Worm (Caenorhabditis elegans) whole organism, L3 larva: ENCODE measurements around the gene srbc-48.

Experiments
- elt-2 ChIP-seq: sonication (generic microtip); optimal IDR thresholded peaks from 2 replicates; lab custom pipeline; 2016; ENCODE audit warnings: missing genetic modification reagents, mild to moderate bottlenecking, missing genetic modification characterization, missing compliant biosample characterization
- fkh-10 ChIP-seq: sonication (generic microtip); optimal IDR thresholded peaks from 2 replicates; lab custom pipeline; 2017; ENCODE audit warnings: missing biosample characterization, missing genetic modification reagents, missing genetic modification characterization
- fos-1 ChIP-seq: fragments of 150-350 bp; optimal IDR thresholded peaks from 2 replicates; lab custom pipeline; 2014; ENCODE audit warnings: missing biosample characterization, missing genetic modification characterization
- lin-39 ChIP-seq: fragments of 150-350 bp; optimal IDR thresholded peaks from 2 replicates; lab custom pipeline; 2018; ENCODE audit warnings: missing biosample characterization, missing genetic modification reagents, missing genetic modification characterization
- mdl-1 ChIP-seq: fragments of 150-350 bp; optimal IDR thresholded peaks from 2 replicates; lab custom pipeline; 2014; ENCODE audit warnings: missing biosample characterization, missing genetic modification characterization
- pha-4 ChIP-seq: fragments of 150-350 bp; optimal IDR thresholded peaks from 2 replicates; lab custom pipeline; 2014; ENCODE audit warnings: missing biosample characterization, missing genetic modification reagents, missing genetic modification characterization
- unc-39 ChIP-seq: sonication (generic microtip); optimal IDR thresholded peaks from 4 replicates; lab custom pipeline; 2017; ENCODE audit warnings: missing biosample characterization, missing genetic modification characterization
- zag-1 ChIP-seq: fragments of 150-350 bp; optimal IDR thresholded peaks from 2 replicates; lab custom pipeline; 2014; ENCODE audit warnings: missing biosample characterization, missing genetic modification characterization
- ztf-11 ChIP-seq: fragments of 150-350 bp; optimal IDR thresholded peaks from 2 replicates; lab custom pipeline; 2014; ENCODE audit warnings: missing biosample characterization, missing genetic modification characterization

DNA sequence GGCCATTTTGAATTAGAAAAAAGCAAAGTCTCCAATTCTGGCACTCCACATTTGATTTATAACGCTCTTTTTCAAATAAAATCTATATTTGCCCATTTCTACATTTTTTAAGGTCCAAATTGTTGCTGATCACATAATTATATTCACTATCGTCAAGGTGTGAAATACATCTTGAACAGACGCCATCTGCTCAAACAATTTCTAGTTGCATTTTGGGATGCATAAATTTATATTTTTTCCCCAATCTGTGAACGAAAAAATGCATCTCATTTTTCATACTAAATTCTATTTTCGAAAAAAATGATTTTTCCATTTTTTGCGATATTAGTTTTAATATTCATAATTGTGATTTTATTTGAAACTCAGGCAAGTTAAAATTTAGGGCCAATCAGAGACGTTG, 26.8 kb upstream of the srbc-48 start, which contains the start of gene T26E4.7:
- TF ChIP-seq fkh-10 (no peak), pha-4 (tag; lab: Kevin White, UChicago) (no peak), elt-2 (tag; lab: Kevin White, UChicago) (no peak), ztf-11 (tag; lab: Kevin White, UChicago) (no peak), zag-1 (tag; lab: Kevin White, UChicago) (no peak), unc-39 (tag; lab: Kevin White, UChicago) (no peak), lin-39 (tag; lab: Kevin White, UChicago) (no peak), fos-1 (tag; lab: Kevin White, UChicago) (no peak), mdl-1 (tag; lab: Kevin White, UChicago) (no peak)
